Worm (Caenorhabditis elegans): Measurements from ENCODE around the gene ubxn-3.
A peak's percentile ranks its signal among the peaks of the same experiment; 100 is the strongest.

ubxn-3 gene

ce11 chrII:220602-221001 lies at the start of gene ubxn-3:
Gene ubxn-3 (minus strand): TSS chrII:220667.
- TF ChIP-seq unc-39 (tag; optimal IDR thresholded peaks at IDR 0.05) (no peak), fkh-10 (GFP tag; optimal IDR thresholded peaks at IDR 0.05) (no peak), ama-1 (optimal IDR thresholded peaks at IDR 0.05) (no peak), hmg-11 (tag; optimal IDR thresholded peaks at IDR 0.05) (no peak)

DNA sequence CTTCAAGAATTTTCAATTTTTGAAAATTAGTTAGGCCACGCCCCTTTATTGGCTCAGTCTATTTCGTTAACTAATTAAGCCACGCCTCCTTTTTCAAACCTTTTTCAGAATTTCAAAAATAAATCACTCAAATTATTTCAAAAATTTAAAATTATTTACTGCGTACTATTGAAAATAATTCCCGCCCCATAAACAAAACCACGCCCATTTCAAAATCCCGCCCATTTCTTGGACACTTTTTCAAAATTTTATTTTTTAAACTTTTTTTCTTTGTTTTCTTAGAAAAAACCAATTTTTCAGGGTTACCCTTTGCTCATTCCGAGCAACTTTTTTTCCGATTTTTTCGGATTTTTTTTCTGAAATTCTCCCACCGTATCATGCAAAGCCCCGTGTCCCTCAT lies 43.6 kb upstream of the ubxn-3 start, which contains the start of gene B0432.14:
B0432.14 (plus strand) TSS at position 301 of the 400 bp plus-strand sequence.
- TF ChIP-seq lsy-12 (tag; optimal IDR thresholded peaks at IDR 0.05) = no peak
- no peak for TF ChIP-seq eor-1 (tag; optimal IDR thresholded peaks at IDR 0.05)
- no peak for TF ChIP-seq nhr-11 (tag; optimal IDR thresholded peaks at IDR 0.05)
- TF ChIP-seq zag-1 (tag; optimal IDR thresholded peaks at IDR 0.05) = no peak
- no peak for TF ChIP-seq unc-39 (tag; optimal IDR thresholded peaks at IDR 0.05)
- TF ChIP-seq daf-12 (tag; optimal IDR thresholded peaks at IDR 0.05) = no peak
- TF ChIP-seq pqm-1 (tag; optimal IDR thresholded peaks at IDR 0.05) = no peak
- no peak for TF ChIP-seq nhr-28 (tag; optimal IDR thresholded peaks at IDR 0.05)
- TF ChIP-seq ceh-82 (tag; optimal IDR thresholded peaks at IDR 0.05) = no peak
- no peak for TF ChIP-seq fkh-10 (GFP tag; optimal IDR thresholded peaks at IDR 0.05)
- no peak for TF ChIP-seq ceh-28 (tag; optimal IDR thresholded peaks at IDR 0.05)
- TF ChIP-seq nhr-76 (tag; optimal IDR thresholded peaks at IDR 0.05) = no peak
- no peak for TF ChIP-seq fkh-2 (tag; optimal IDR thresholded peaks at IDR 0.05)
- no peak for TF ChIP-seq elt-2 (tag; optimal IDR thresholded peaks at IDR 0.05)
- TF ChIP-seq nhr-237 (tag; optimal IDR thresholded peaks at IDR 0.05) = no peak
- TF ChIP-seq fos-1 (tag; optimal IDR thresholded peaks at IDR 0.05) = no peak
- TF ChIP-seq unc-62 (GFP tag; optimal IDR thresholded peaks at IDR 0.05) = no peak

ce11 chrII:263563-263962 lies 43.1 kb upstream of the ubxn-3 start, which contains the start of gene scc-2:
Gene scc-2 (minus strand): TSS chrII:263663.
- no peak for TF ChIP-seq lin-15B (tag; optimal IDR thresholded peaks at IDR 0.05)
- TF ChIP-seq nhr-11 (tag; optimal IDR thresholded peaks at IDR 0.05) = no peak
- TF ChIP-seq unc-62 (GFP tag; optimal IDR thresholded peaks at IDR 0.05) = no peak
- no peak for TF ChIP-seq fos-1 (tag; optimal IDR thresholded peaks at IDR 0.05)
- no peak for TF ChIP-seq ztf-4 (tag; optimal IDR thresholded peaks at IDR 0.05)
- TF ChIP-seq eor-1 (tag; optimal IDR thresholded peaks at IDR 0.05) = no peak
- TF ChIP-seq ama-1 (optimal IDR thresholded peaks at IDR 0.05) = no peak
- no peak for TF ChIP-seq jun-1 (tag; optimal IDR thresholded peaks at IDR 0.05)
- no peak for TF ChIP-seq nhr-77 (tag; optimal IDR thresholded peaks at IDR 0.05)
- no peak for TF ChIP-seq zag-1 (tag; optimal IDR thresholded peaks at IDR 0.05)
- no peak for TF ChIP-seq sea-2 (GFP tag; optimal IDR thresholded peaks at IDR 0.05)
- no peak for TF ChIP-seq daf-12 (tag; optimal IDR thresholded peaks at IDR 0.05)
- TF ChIP-seq elt-1 (tag; optimal IDR thresholded peaks at IDR 0.05) = no peak
- TF ChIP-seq egl-5 (tag; optimal IDR thresholded peaks at IDR 0.05) = no peak
- no peak for TF ChIP-seq pqm-1 (tag; optimal IDR thresholded peaks at IDR 0.05)
- no peak for TF ChIP-seq snpc-4 (tag; optimal IDR thresholded peaks at IDR 0.05)
- no peak for TF ChIP-seq hmg-11 (tag; optimal IDR thresholded peaks at IDR 0.05)
- no peak for TF ChIP-seq pha-4 (tag; optimal IDR thresholded peaks at IDR 0.05)
- no peak for TF ChIP-seq skn-1 (tag; optimal IDR thresholded peaks at IDR 0.05)

- TF ChIP-seq ZK546.5 (tag; optimal IDR thresholded peaks at IDR 0.05) = no peak
- TF ChIP-seq lin-39 (tag; optimal IDR thresholded peaks at IDR 0.05) = peak; percentile 29
These were observed 37.1 kb upstream of the ubxn-3 start, which contains the start of gene cat-2 for ce11 chrII:257519-257918. Gene cat-2 (plus strand): TSS chrII:257819.

- no peak for TF ChIP-seq ceh-9 (tag; optimal IDR thresholded peaks at IDR 0.05)
- TF ChIP-seq nhr-77 (tag; optimal IDR thresholded peaks at IDR 0.05) = peak; percentile 87
- TF ChIP-seq pha-4 (tag; optimal IDR thresholded peaks at IDR 0.05) = peak; percentile 97
- no peak for TF ChIP-seq mdl-1 (tag; optimal IDR thresholded peaks at IDR 0.05)
- TF ChIP-seq nhr-25 (tag; optimal IDR thresholded peaks at IDR 0.05) = peak; percentile 91
- no peak for TF ChIP-seq nhr-67 (tag; optimal IDR thresholded peaks at IDR 0.05)
- TF ChIP-seq fkh-2 (tag; optimal IDR thresholded peaks at IDR 0.05) = no peak
- peak; percentile 99 for TF ChIP-seq pqm-1 (tag; optimal IDR thresholded peaks at IDR 0.05)
- no peak for TF ChIP-seq unc-39 (tag; optimal IDR thresholded peaks at IDR 0.05)
- TF ChIP-seq nhr-11 (tag; optimal IDR thresholded peaks at IDR 0.05) = peak; percentile 54
- peak; percentile 93 for TF ChIP-seq nfya-1 (tag; optimal IDR thresholded peaks at IDR 0.05; ENCODE audit: insufficient read depth)
- peak; percentile 92 for TF ChIP-seq ceh-82 (tag; optimal IDR thresholded peaks at IDR 0.05)
- peak; percentile 90 for TF ChIP-seq skn-1 (tag; optimal IDR thresholded peaks at IDR 0.05)
- peak in 1 of 3 experiments; percentile 43 for TF ChIP-seq elt-3 (tag; optimal IDR thresholded peaks at IDR 0.05)
- TF ChIP-seq nhr-43 (tag; optimal IDR thresholded peaks at IDR 0.05; ENCODE audit: poor library complexity, severe bottlenecking) = peak; percentile 97
- TF ChIP-seq lin-39 (tag; optimal IDR thresholded peaks at IDR 0.05) = peak; percentile 93
- peak; percentile 94 for TF ChIP-seq egl-5 (tag; optimal IDR thresholded peaks at IDR 0.05)
- TF ChIP-seq ceh-16 (tag; optimal IDR thresholded peaks at IDR 0.05) = peak; percentile 5
- TF ChIP-seq nhr-237 (tag; optimal IDR thresholded peaks at IDR 0.05) = no peak
- TF ChIP-seq nhr-76 (tag; optimal IDR thresholded peaks at IDR 0.05) = peak; percentile 81
- TF ChIP-seq aly-2 (tag; optimal IDR thresholded peaks at IDR 0.05) = peak; percentile 59
- TF ChIP-seq ama-1 (optimal IDR thresholded peaks at IDR 0.05) = peak; percentile 63
- peak; percentile 57 for TF ChIP-seq egl-27 (tag; optimal IDR thresholded peaks at IDR 0.05)
- no peak for TF ChIP-seq ZK546.5 (tag; optimal IDR thresholded peaks at IDR 0.05)
- no peak for TF ChIP-seq ztf-4 (tag; optimal IDR thresholded peaks at IDR 0.05)
- TF ChIP-seq daf-12 (tag; optimal IDR thresholded peaks at IDR 0.05) = no peak
- peak; percentile 93 for TF ChIP-seq nhr-23 (tag; optimal IDR thresholded peaks at IDR 0.05)
- TF ChIP-seq zag-1 (tag; optimal IDR thresholded peaks at IDR 0.05) = peak; percentile 19
- TF ChIP-seq ceh-28 (tag; optimal IDR thresholded peaks at IDR 0.05) = peak; percentile 97
- TF ChIP-seq eor-1 (tag; optimal IDR thresholded peaks at IDR 0.05) = no peak
- peak; percentile 95 for TF ChIP-seq snpc-4 (tag; optimal IDR thresholded peaks at IDR 0.05)
- TF ChIP-seq hmg-11 (tag; optimal IDR thresholded peaks at IDR 0.05) = peak; percentile 97
These were observed 34.7 kb upstream of the ubxn-3 start for ce11 chrII:255124-255523.

All from whole organism, L3 larva.